Fruit fly (Drosophila melanogaster): ENCODE data around the gene CG2202.

Gene CG2202

dm6 chrX:10899232-10899631 lies 50.7 kb downstream of the CG2202 start, which contains the start of gene CG1582 (continued):
- TF ChIP-seq dysf (GFP tag; IDR thresholded peaks at IDR 0.05) (no peak), Hey (tag; optimal IDR thresholded peaks at IDR 0.05) (no peak), sd (tag; optimal IDR thresholded peaks at IDR 0.05) (no peak), CG4360 (GFP tag; IDR thresholded peaks at IDR 0.05) (no peak), CG13424 (tag; optimal IDR thresholded peaks at IDR 0.05) (peak; percentile 40), sim (GFP tag; IDR thresholded peaks at IDR 0.05) (no peak), hkb (optimal IDR thresholded peaks at IDR 0.05) (no peak), hkb (GFP tag; IDR thresholded peaks at IDR 0.05) (no peak), vfl (GFP tag; optimal IDR thresholded peaks at IDR 0.05) (no peak), Usf (GFP tag; optimal IDR thresholded peaks at IDR 0.05) (no peak), oc (tag; optimal IDR thresholded peaks at IDR 0.05) (no peak), Chrac-16 (GFP tag; optimal IDR thresholded peaks at IDR 0.05) (no peak), pzg (GFP tag; optimal IDR thresholded peaks at IDR 0.05) (peak; percentile 52), CG15011 (GFP tag; optimal IDR thresholded peaks at IDR 0.05) (no peak), CG2889 (GFP tag; IDR thresholded peaks at IDR 0.05) (no peak), otp (GFP tag; IDR thresholded peaks at IDR 0.05) (no peak), HmgZ (tag; optimal IDR thresholded peaks at IDR 0.05) (no peak), HLH4C (GFP tag; IDR thresholded peaks at IDR 0.05; ENCODE audit: partially characterized antibody) (no peak), CG7987 (GFP tag; optimal IDR thresholded peaks at IDR 0.05) (no peak), wdn (GFP tag; IDR thresholded peaks at IDR 0.05) (no peak), Ets65A (GFP tag) (no peak), bbx (GFP tag; IDR thresholded peaks at IDR 0.05; ENCODE audit: partially characterized antibody) (0 out of 2 replicates have a peak, but pooled peaks have one; percentile 7), CG18011 (GFP tag; optimal IDR thresholded peaks at IDR 0.05) (no peak), en (GFP tag; optimal IDR thresholded peaks at IDR 0.05) (no peak), Mad (GFP tag; optimal IDR thresholded peaks at IDR 0.05) (no peak), zen2 (GFP tag; IDR thresholded peaks at IDR 0.05; ENCODE audit: partially characterized antibody) (no peak), ranshi (GFP tag; IDR thresholded peaks at IDR 0.05) (no peak), CG15601 (tag; optimal IDR thresholded peaks at IDR 0.05) (peak; percentile 14), CG14050 (GFP tag; IDR thresholded peaks at IDR 0.05) (no peak), Vsx1 (GFP tag; optimal IDR thresholded peaks at IDR 0.05) (no peak), pum (GFP tag; optimal IDR thresholded peaks at IDR 0.05) (no peak), CG17359 (tag; optimal IDR thresholded peaks at IDR 0.05) (no peak), sens-2 (GFP tag; IDR thresholded peaks at IDR 0.05) (no peak), lola (GFP tag; optimal IDR thresholded peaks at IDR 0.05) (peak in 1 of 3 experiments; percentile 30), fd3F (GFP tag; optimal IDR thresholded peaks at IDR 0.05) (no peak), mirr (GFP tag; optimal IDR thresholded peaks at IDR 0.05) (no peak), CG10274 (GFP tag; optimal IDR thresholded peaks at IDR 0.05) (no peak), CG18262 (tag; optimal IDR thresholded peaks at IDR 0.05) (peak; percentile 20), nom (GFP tag; optimal IDR thresholded peaks at IDR 0.05) (no peak), chn (GFP tag; optimal IDR thresholded peaks at IDR 0.05) (no peak), CG33557 (GFP tag; optimal IDR thresholded peaks at IDR 0.05) (peak; percentile 24), jing (GFP tag; optimal IDR thresholded peaks at IDR 0.05) (no peak), CG14965 (GFP tag; optimal IDR thresholded peaks at IDR 0.05; ENCODE audit: borderline replicate concordance) (no peak), CG3995 (GFP tag; optimal IDR thresholded peaks at IDR 0.05) (no peak), gsb (GFP tag; IDR thresholded peaks at IDR 0.05) (no peak), CG18764 (GFP tag; optimal IDR thresholded peaks at IDR 0.05) (no peak), CG3163 (GFP tag; optimal IDR thresholded peaks at IDR 0.05) (no peak), unc-4 (GFP tag; IDR thresholded peaks at IDR 0.05; ENCODE audit: partially characterized antibody) (peak; percentile 42; the same call in 1 of the 2 replicates), CG9609 (GFP tag; optimal IDR thresholded peaks at IDR 0.05) (no peak), CG11247 (GFP tag; IDR thresholded peaks at IDR 0.05) (no peak), CG3726 (GFP tag; IDR thresholded peaks at IDR 0.05) (no peak), CG10321 (GFP tag; IDR thresholded peaks at IDR 0.05) (no peak)
